Fruit fly (Drosophila melanogaster) whole organism, embryonic: Measurements from ENCODE around the gene CAH3.

Experiments
- ATbp ChIP-seq: fragments of 200-800 bp; sonication (Bioruptor generic); optimal IDR thresholded peaks from 2 replicates; lab custom pipeline; 2017; ENCODE audit warnings: missing biosample characterization, mild to moderate bottlenecking, missing genetic modification characterization, missing genetic modification reagents
- BEAF-32 ChIP-seq: fragments of 200-800 bp; sonication (Bioruptor generic); optimal IDR thresholded peaks from 3 replicates; lab custom pipeline; 2017; ENCODE audit warnings: missing biosample characterization, missing genetic modification characterization, mild to moderate bottlenecking, moderate library complexity, missing genetic modification reagents
- C15 ChIP-seq: fragments of 200-800 bp; sonication (Bioruptor generic); IDR thresholded peaks from 3 replicates; pipeline ENCODE4 v1.3.6; 2022; ENCODE audit warnings: missing biosample characterization, missing genetic modification characterization
- CG10147 ChIP-seq: fragments of 200-800 bp; sonication (Bioruptor generic); optimal IDR thresholded peaks from 2 replicates; lab custom pipeline; 2019; ENCODE audit warnings: missing biosample characterization, mild to moderate bottlenecking, missing genetic modification characterization, moderate library complexity
- CG10267 ChIP-seq: fragments of 200-800 bp; sonication (Bioruptor generic); optimal IDR thresholded peaks from 2 replicates; lab custom pipeline; 2018; ENCODE audit warnings: missing biosample characterization, mild to moderate bottlenecking, missing genetic modification characterization, moderate library complexity
- CG10462 ChIP-seq: fragments of 200-800 bp; sonication (Bioruptor generic); optimal IDR thresholded peaks from 2 replicates; lab custom pipeline; 2016; ENCODE audit warnings: missing biosample characterization, missing genetic modification characterization
- CG10565 ChIP-seq: fragments of 200-800 bp; sonication (Bioruptor generic); optimal IDR thresholded peaks from 3 replicates; lab custom pipeline; 2016; ENCODE audit warnings: missing biosample characterization, mild to moderate bottlenecking, missing genetic modification characterization
- CG10979 ChIP-seq: fragments of 200-800 bp; sonication (Bioruptor generic); optimal IDR thresholded peaks from 2 replicates; lab custom pipeline; 2018; ENCODE audit warnings: missing biosample characterization, mild to moderate bottlenecking, missing genetic modification characterization, moderate library complexity
- CG14710 ChIP-seq: fragments of 200-800 bp; sonication (Bioruptor generic); optimal IDR thresholded peaks from 3 replicates; lab custom pipeline; 2019; ENCODE audit warnings: missing biosample characterization, mild to moderate bottlenecking, missing genetic modification characterization, moderate library complexity
- CG18764 ChIP-seq: fragments of 200-800 bp; sonication (Bioruptor generic); optimal IDR thresholded peaks from 3 replicates; lab custom pipeline; 2016; ENCODE audit warnings: missing biosample characterization, missing genetic modification characterization
- CG34422 ChIP-seq: fragments of 200-800 bp; sonication (Bioruptor generic); IDR thresholded peaks from 3 replicates; pipeline ENCODE4 v1.3.6; 2022; ENCODE audit warnings: missing biosample characterization, missing genetic modification characterization
- CG4360 ChIP-seq: fragments of 200-800 bp; sonication (Bioruptor generic); IDR thresholded peaks from 2 replicates; pipeline ENCODE4 v1.3.6; 2022; ENCODE audit warnings: missing biosample characterization, missing genetic modification characterization
- CG4617 ChIP-seq: fragments of 200-800 bp; sonication (Bioruptor generic); optimal IDR thresholded peaks from 3 replicates; lab custom pipeline; 2016; ENCODE audit warnings: missing biosample characterization, missing genetic modification characterization, borderline replicate concordance
- CG5180 ChIP-seq: fragments of 200-800 bp; sonication (Bioruptor generic); optimal IDR thresholded peaks from 3 replicates; lab custom pipeline; 2017; ENCODE audit warnings: missing biosample characterization, missing genetic modification characterization, mild to moderate bottlenecking, moderate library complexity, missing genetic modification reagents
- CG6254 ChIP-seq: fragments of 200-800 bp; sonication (Bioruptor generic); optimal IDR thresholded peaks from 3 replicates; lab custom pipeline; 2017; ENCODE audit warnings: mild to moderate bottlenecking, missing biosample characterization, missing genetic modification reagents, missing genetic modification characterization
- CG6654 ChIP-seq: fragments of 200-800 bp; sonication (Bioruptor generic); optimal IDR thresholded peaks from 2 replicates; lab custom pipeline; 2017; ENCODE audit warnings: missing biosample characterization, mild to moderate bottlenecking, missing genetic modification characterization
- CG7372 ChIP-seq: fragments of 200-800 bp; sonication (Bioruptor generic); IDR thresholded peaks from 2 replicates; pipeline ENCODE4 v1.3.6; 2022; ENCODE audit warnings: missing biosample characterization, missing genetic modification characterization
- Camta ChIP-seq: fragments of 200-800 bp; sonication (Bioruptor generic); optimal IDR thresholded peaks from 2 replicates; lab custom pipeline; 2016; ENCODE audit warnings: missing biosample characterization, missing genetic modification characterization
- CoRest ChIP-seq: fragments of 200-800 bp; sonication (Bioruptor generic); optimal IDR thresholded peaks from 3 replicates; lab custom pipeline; 2018; ENCODE audit warnings: missing biosample characterization, mild to moderate bottlenecking, missing genetic modification characterization, moderate library complexity
- Deaf1 ChIP-seq: fragments of 200-800 bp; optimal IDR thresholded peaks from 3 replicates; lab custom pipeline; 2019; ENCODE audit warnings: missing biosample characterization, mild to moderate bottlenecking, missing genetic modification characterization, moderate library complexity
- Dfd ChIP-seq, 2 experiments: fragments of >200 bp; optimal IDR thresholded peaks; 2 replicates each; lab custom pipeline; 2017; ENCODE audit warnings: missing biosample characterization in 2 of 2, missing genetic modification characterization in 2 of 2
- Ets65A ChIP-seq: fragments of 200-800 bp; sonication (Bioruptor generic); peaks from one replicate; lab custom pipeline; 2016; ENCODE audit warnings: missing biosample characterization, missing genetic modification characterization
- Fer1 ChIP-seq: fragments of 200-800 bp; sonication (Bioruptor generic); optimal IDR thresholded peaks from 2 replicates; lab custom pipeline; 2017; ENCODE audit warnings: missing biosample characterization, mild to moderate bottlenecking, missing genetic modification characterization
- Kr ChIP-seq: fragments of 200-800 bp; sonication (Bioruptor generic); optimal IDR thresholded peaks from 2 replicates; lab custom pipeline; 2017; ENCODE audit warnings: missing biosample characterization, mild to moderate bottlenecking, missing genetic modification characterization
- Max ChIP-seq: fragments of 200-800 bp; sonication (Bioruptor generic); optimal IDR thresholded peaks from 2 replicates; lab custom pipeline; 2016; ENCODE audit warnings: missing biosample characterization, mild to moderate bottlenecking, missing genetic modification characterization
- Nf-YC ChIP-seq: fragments of 200-800 bp; optimal IDR thresholded peaks from 3 replicates; lab custom pipeline; 2019; ENCODE audit warnings: missing biosample characterization, mild to moderate bottlenecking, missing genetic modification characterization, moderate library complexity
- Pdp1 ChIP-seq, 2 experiments: fragments of 200-800 bp; sonication (Bioruptor generic); optimal IDR thresholded peaks; 3 replicates each; lab custom pipeline; 2016; ENCODE audit warnings: missing biosample characterization in 2 of 2, missing genetic modification characterization in 2 of 2, mild to moderate bottlenecking in 1 of 2, moderate library complexity in 1 of 2
- Ravus ChIP-seq: fragments of 200-800 bp; sonication (Bioruptor generic); IDR thresholded peaks from 2 replicates; pipeline ENCODE4 v1.3.6; 2022; ENCODE audit warnings: missing biosample characterization, missing genetic modification characterization
- Rx ChIP-seq: fragments of 200-800 bp; sonication (Bioruptor generic); IDR thresholded peaks from 2 replicates; pipeline ENCODE4 v1.3.6; 2022; ENCODE audit warnings: missing biosample characterization, missing genetic modification characterization
- Spps ChIP-seq: fragments of 200-800 bp; sonication (Bioruptor generic); optimal IDR thresholded peaks from 2 replicates; lab custom pipeline; 2018; ENCODE audit warnings: missing biosample characterization, mild to moderate bottlenecking, missing genetic modification characterization
- Sry-δ ChIP-seq: fragments of 200-800 bp; sonication (Bioruptor generic); optimal IDR thresholded peaks from 2 replicates; lab custom pipeline; 2016; ENCODE audit warnings: missing biosample characterization, missing genetic modification characterization
- crp ChIP-seq, 2 experiments: fragments of 200-800 bp; sonication (Bioruptor generic); optimal IDR thresholded peaks; 2 replicates in 1 of 2; 3 replicates in 1 of 2; lab custom pipeline; 2017; ENCODE audit warnings: missing biosample characterization in 2 of 2, missing genetic modification characterization in 2 of 2, mild to moderate bottlenecking in 1 of 2, moderate library complexity in 1 of 2
- dati ChIP-seq: fragments of 200-800 bp; sonication (Bioruptor generic); IDR thresholded peaks from 2 replicates; pipeline ENCODE4 v1.3.6; 2022; ENCODE audit warnings: missing biosample characterization, missing genetic modification characterization
- dmrt11E ChIP-seq: fragments of 200-800 bp; sonication (Bioruptor generic); optimal IDR thresholded peaks from 3 replicates; lab custom pipeline; 2018; ENCODE audit warnings: missing biosample characterization, mild to moderate bottlenecking, missing genetic modification characterization, moderate library complexity
- exex ChIP-seq: fragments of 200-800 bp; sonication (Bioruptor generic); optimal IDR thresholded peaks from 4 replicates; lab custom pipeline; 2018; ENCODE audit warnings: missing biosample characterization, mild to moderate bottlenecking, missing genetic modification characterization, moderate library complexity
- gem ChIP-seq: fragments of 200-800 bp; sonication (Bioruptor generic); optimal IDR thresholded peaks from 2 replicates; lab custom pipeline; 2019; ENCODE audit warnings: missing biosample characterization, mild to moderate bottlenecking, missing genetic modification characterization, moderate library complexity
- grau ChIP-seq: fragments of 200-800 bp; optimal IDR thresholded peaks from 3 replicates; lab custom pipeline; 2019; ENCODE audit warnings: missing biosample characterization, mild to moderate bottlenecking, missing genetic modification characterization, moderate library complexity
- kah ChIP-seq: fragments of 200-800 bp; sonication (Bioruptor generic); optimal IDR thresholded peaks from 2 replicates; lab custom pipeline; 2018; ENCODE audit warnings: missing biosample characterization, mild to moderate bottlenecking, missing genetic modification characterization
- otp ChIP-seq: fragments of 200-800 bp; sonication (Bioruptor generic); IDR thresholded peaks from 3 replicates; pipeline ENCODE4, ENCODE4 v1.3.6; 2022; ENCODE audit warnings: missing biosample characterization, missing genetic modification characterization
- pros ChIP-seq: fragments of 200-800 bp; sonication (Bioruptor generic); optimal IDR thresholded peaks from 3 replicates; lab custom pipeline; 2019; ENCODE audit warnings: missing biosample characterization, mild to moderate bottlenecking, missing genetic modification characterization, moderate library complexity
- repo ChIP-seq: fragments of 200-800 bp; sonication (Bioruptor generic); optimal IDR thresholded peaks from 2 replicates; lab custom pipeline; 2016; ENCODE audit warnings: missing biosample characterization, missing genetic modification characterization
- sc ChIP-seq, 3 experiments: fragments of >200 bp in 2 of 3; fragments of 200-800 bp in 1 of 3; sonication (Bioruptor generic) in 1 of 3; optimal IDR thresholded peaks; 2 replicates in 2 of 3; 3 replicates in 1 of 3; lab custom pipeline; 2017; ENCODE audit warnings: mild to moderate bottlenecking in 1 of 3, missing biosample characterization in 1 of 3, missing genetic modification characterization in 1 of 3, missing genetic modification reagents in 1 of 3
- shn ChIP-seq: fragments of 200-800 bp; sonication (Bioruptor generic); optimal IDR thresholded peaks from 3 replicates; lab custom pipeline; 2016; ENCODE audit warnings: missing biosample characterization, missing genetic modification characterization
- slp2 ChIP-seq: fragments of 200-800 bp; sonication (Bioruptor generic); optimal IDR thresholded peaks from 2 replicates; lab custom pipeline; 2016; ENCODE audit warnings: missing biosample characterization, missing genetic modification characterization
- sna ChIP-seq: fragments of 200-800 bp; sonication (Bioruptor generic); IDR thresholded peaks from 2 replicates; pipeline ENCODE4 v1.3.6; 2022; ENCODE audit warnings: missing biosample characterization, missing genetic modification characterization; ENCODE audit not compliant: partially characterized antibody
- sr ChIP-seq: fragments of 200-800 bp; sonication (Bioruptor generic); IDR thresholded peaks from 3 replicates; pipeline ENCODE4 v1.3.6; 2022; ENCODE audit warnings: missing biosample characterization, missing genetic modification characterization
- tll ChIP-seq, 2 experiments: fragments of 200-800 bp in 1 of 2; fragments of >200 bp in 1 of 2; sonication (Bioruptor generic) in 1 of 2; optimal IDR thresholded peaks; 2 replicates each; lab custom pipeline; 2017 to 2019; ENCODE audit warnings: missing biosample characterization in 2 of 2, missing genetic modification characterization in 2 of 2, mild to moderate bottlenecking in 1 of 2, moderate library complexity in 1 of 2
- tna ChIP-seq: fragments of 200-800 bp; sonication (Bioruptor generic); IDR thresholded peaks from 2 replicates; pipeline ENCODE4 v1.3.6; 2022; ENCODE audit warnings: missing biosample characterization, missing genetic modification characterization; ENCODE audit not compliant: partially characterized antibody

CAH3 gene

dm6 chrX:8636114-8636929 is 44.7 kb upstream of the CAH3 start (continued):
- TF ChIP-seq CG10267 (tag; lab: Kevin White, UChicago) (peak; percentile 17), CG18764 (GFP tag; lab: Kevin White, UChicago) (no peak), Dfd (GFP tag; optimal IDR thresholded peaks at IDR 0.05; lab: Kevin White, UChicago) (no peak), CG10979 (tag; lab: Kevin White, UChicago) (peak; percentile 51), CG34422 (GFP tag; lab: Robert Waterston, UW) (no peak), Rx (no peak), Max (GFP tag; lab: Kevin White, UChicago) (no peak), repo (no peak), Pdp1 (GFP tag; optimal IDR thresholded peaks at IDR 0.05; lab: Kevin White, UChicago) (no peak), shn (GFP tag; lab: Kevin White, UChicago) (no peak), pros (no peak), kah (GFP tag; lab: Kevin White, UChicago) (no peak), Kr (GFP tag; lab: Kevin White, UChicago) (peak; percentile 29), CG5180 (GFP tag; lab: Kevin White, UChicago) (no peak), CG14710 (tag; lab: Kevin White, UChicago) (peak; percentile 8), sc (optimal IDR thresholded peaks at IDR 0.05; lab: Kevin White, UChicago) (no peak), sc (GFP tag; optimal IDR thresholded peaks at IDR 0.05; lab: Kevin White, UChicago) (no peak), Sry-δ (no peak), CG10462 (no peak), CG10565 (GFP tag; lab: Kevin White, UChicago) (no peak), crp (GFP tag; optimal IDR thresholded peaks at IDR 0.05; lab: Kevin White, UChicago) (no peak), Spps (tag; lab: Kevin White, UChicago) (no peak), Ravus (GFP tag; lab: Robert Waterston, UW) (no peak), Camta (no peak), slp2 (GFP tag; lab: Kevin White, UChicago) (no peak), gem (peak; percentile 51), CoRest (tag; lab: Kevin White, UChicago) (peak; percentile 1), dmrt11E (tag; lab: Kevin White, UChicago) (peak; percentile 50), tna (GFP tag; lab: Robert Waterston, UW) (no peak), Ets65A (GFP tag; lab: Kevin White, UChicago) (no peak), Nf-YC (peak; percentile 60), CG7372 (no peak), ATbp (no peak), CG4617 (GFP tag; lab: Kevin White, UChicago) (no peak), Deaf1 (peak; percentile 80), Fer1 (GFP tag; lab: Kevin White, UChicago) (no peak), sna (GFP tag; lab: Robert Waterston, UW) (no peak), CG6654 (GFP tag; lab: Kevin White, UChicago) (no peak), dati (GFP tag; lab: Robert Waterston, UW) (no peak), otp (GFP tag; lab: Robert Waterston, UW) (no peak), sr (GFP tag; lab: Robert Waterston, UW) (no peak), BEAF-32 (GFP tag; lab: Kevin White, UChicago) (no peak), CG6254 (GFP tag; lab: Kevin White, UChicago) (no peak), exex (tag; lab: Kevin White, UChicago) (no peak), tll (GFP tag; optimal IDR thresholded peaks at IDR 0.05; lab: Kevin White, UChicago) (no peak), C15 (GFP tag; lab: Robert Waterston, UW) (no peak), CG10147 (GFP tag; lab: Kevin White, UChicago) (no peak), CG4360 (GFP tag; lab: Robert Waterston, UW) (no peak), grau (tag; lab: Kevin White, UChicago) (peak; percentile 16)
